ENCODE assay signal across 3 worm cellular contexts in the genomic region with DNA sequence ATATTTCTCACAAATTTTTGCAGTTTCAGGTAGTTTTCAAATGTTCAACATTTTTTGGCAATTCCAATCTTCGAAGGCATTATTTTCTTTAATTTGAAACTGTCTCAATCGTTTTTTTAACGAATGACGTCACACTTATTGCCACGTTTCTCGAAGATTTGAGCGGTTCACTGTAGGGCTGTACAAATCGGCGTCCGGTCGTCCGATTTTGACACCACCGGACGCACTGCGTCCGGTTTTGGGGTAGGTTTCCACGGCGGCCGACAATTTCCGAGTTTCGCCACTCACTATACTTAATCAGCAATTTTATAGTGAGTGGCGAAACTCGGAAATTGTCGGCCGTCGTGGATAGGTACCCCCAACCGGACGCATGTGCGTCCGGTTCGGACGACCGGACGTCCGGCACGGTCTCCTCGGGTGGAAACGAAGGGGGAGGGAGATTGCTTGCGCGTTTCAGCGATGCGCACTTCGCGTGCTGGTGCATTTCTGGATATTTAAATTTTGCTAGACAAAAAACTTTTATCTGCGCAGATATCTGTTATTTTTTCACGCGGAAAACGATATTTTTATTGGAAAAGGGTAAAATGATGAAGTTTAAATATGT.
TF ChIP-seq lines count a peak whose summit lies in the region.
"Not testable (repeated sequence)": the region's sequence is repeated elsewhere in the genome, so short reads cannot be mapped to it uniquely, and the experiment has no call there.

No protein-coding gene starts in this region.

TF ChIP-seq in whole organism, L4 larva, 104 proteins besides CTCF, POLR2A, EP300 and RAD21:
- TF ChIP-seq lin-38 (GFP tag; IDR thresholded peaks at IDR 0.05; lab: Robert Waterston, UW) (0 out of 2 replicates have a peak, but pooled peaks have one; percentile 35), snpc-1.2 (GFP tag; IDR thresholded peaks at IDR 0.05; lab: Robert Waterston, UW) (peak; percentile 95)

TF ChIP-seq in whole organism, early embryonic, 17 proteins besides CTCF, POLR2A, EP300 and RAD21:
- peak; percentile 49; the same call in 1 of the 2 replicates for TF ChIP-seq pes-1 (GFP tag; IDR thresholded peaks at IDR 0.05; lab: Robert Waterston, UW)
TF ChIP-seq in whole organism, early embryonic: peak in this region for 1; not testable (repeated sequence) for 16.

TF ChIP-seq in whole organism, young adult, 124 proteins besides CTCF, POLR2A, EP300 and RAD21:
- not testable (repeated sequence) for TF ChIP-seq snpc-4 (GFP tag; optimal IDR thresholded peaks at IDR 0.05; lab: Kevin White, UChicago)
- TF ChIP-seq snpc-4 (tag; optimal IDR thresholded peaks at IDR 0.05; lab: Kevin White, UChicago): peak in 2 of 4 experiments; percentile 76 to 94
- peak; percentile 90 for TF ChIP-seq attf-6 (GFP tag; IDR thresholded peaks at IDR 0.05; lab: Robert Waterston, UW)
TF ChIP-seq in whole organism, young adult: peak in this region for 2; not testable (repeated sequence) for 122.
